Fruit fly (Drosophila melanogaster) whole organism, embryonic: ENCODE results near the gene CG32276.
A peak's percentile ranks its signal among the peaks of the same experiment; 100 is the strongest.

ENCODE experiments used
- Asciz ChIP-seq: fragments of 200-800 bp; sonication (Bioruptor generic); optimal IDR thresholded peaks from 2 replicates; lab custom pipeline; 2017; ENCODE audit warnings: missing biosample characterization, mild to moderate bottlenecking, missing genetic modification characterization, missing genetic modification reagents
- Bdp1 ChIP-seq: fragments of 200-800 bp; sonication (Bioruptor generic); optimal IDR thresholded peaks from 3 replicates; lab custom pipeline; 2016; ENCODE audit warnings: missing biosample characterization, missing genetic modification characterization
- Bteb2 ChIP-seq: fragments of 200-800 bp; sonication (Bioruptor generic); optimal IDR thresholded peaks from 2 replicates; lab custom pipeline; 2016; ENCODE audit warnings: missing biosample characterization, missing genetic modification characterization
- CG10654 ChIP-seq: fragments of 200-800 bp; sonication (Bioruptor generic); optimal IDR thresholded peaks from 2 replicates; lab custom pipeline; 2016; ENCODE audit warnings: missing biosample characterization, missing genetic modification characterization
- CG13424 ChIP-seq: fragments of 200-800 bp; sonication (Bioruptor generic); optimal IDR thresholded peaks from 2 replicates; lab custom pipeline; 2019; ENCODE audit warnings: missing biosample characterization, mild to moderate bottlenecking, missing genetic modification characterization, moderate library complexity
- CG13624 ChIP-seq: fragments of 200-800 bp; sonication (Bioruptor generic); optimal IDR thresholded peaks from 2 replicates; lab custom pipeline; 2016; ENCODE audit warnings: missing biosample characterization, missing genetic modification characterization
- CG14667 ChIP-seq: fragments of 200-800 bp; sonication (Bioruptor generic); IDR thresholded peaks from 2 replicates; pipeline ENCODE4 v1.3.6; 2022; ENCODE audit warnings: missing biosample characterization, missing genetic modification characterization
- CG14710 ChIP-seq: fragments of 200-800 bp; sonication (Bioruptor generic); optimal IDR thresholded peaks from 3 replicates; lab custom pipeline; 2019; ENCODE audit warnings: missing biosample characterization, mild to moderate bottlenecking, missing genetic modification characterization, moderate library complexity
- CG15269 ChIP-seq: fragments of 200-800 bp; sonication (Bioruptor generic); optimal IDR thresholded peaks from 2 replicates; lab custom pipeline; 2018; ENCODE audit warnings: missing biosample characterization, mild to moderate bottlenecking, missing genetic modification characterization, moderate library complexity
- CG17328 ChIP-seq: fragments of 200-800 bp; sonication (Bioruptor generic); IDR thresholded peaks from 2 replicates; pipeline ENCODE4 v1.3.6; 2022; ENCODE audit warnings: missing biosample characterization, missing genetic modification characterization
- CG17568 ChIP-seq: fragments of 200-800 bp; sonication (Bioruptor generic); optimal IDR thresholded peaks from 2 replicates; lab custom pipeline; 2018; ENCODE audit warnings: missing biosample characterization, mild to moderate bottlenecking, missing genetic modification characterization, moderate library complexity
- CG17612 ChIP-seq: fragments of 200-800 bp; sonication (Bioruptor generic); IDR thresholded peaks from 2 replicates; pipeline ENCODE4 v1.3.6; 2022; ENCODE audit warnings: missing biosample characterization, missing genetic modification characterization
- CG18599 ChIP-seq: fragments of 200-800 bp; sonication (Bioruptor generic); optimal IDR thresholded peaks from 3 replicates; lab custom pipeline; 2017; ENCODE audit warnings: missing biosample characterization, missing genetic modification characterization, mild to moderate bottlenecking, moderate library complexity, missing genetic modification reagents
- CG18619 ChIP-seq: fragments of 200-800 bp; sonication (Bioruptor generic); optimal IDR thresholded peaks from 3 replicates; lab custom pipeline; 2017; ENCODE audit warnings: missing biosample characterization, mild to moderate bottlenecking, missing genetic modification characterization
- CG2120 ChIP-seq: fragments of 200-800 bp; sonication (Bioruptor generic); optimal IDR thresholded peaks from 3 replicates; lab custom pipeline; 2016; ENCODE audit warnings: missing biosample characterization, missing genetic modification characterization
- CG2712 ChIP-seq: fragments of 200-800 bp; optimal IDR thresholded peaks from 3 replicates; lab custom pipeline; 2019; ENCODE audit warnings: missing biosample characterization, mild to moderate bottlenecking, missing genetic modification characterization, moderate library complexity
- CG31388 ChIP-seq: fragments of 200-800 bp; sonication (Bioruptor generic); optimal IDR thresholded peaks from 2 replicates; lab custom pipeline; 2016; ENCODE audit warnings: missing biosample characterization, missing genetic modification characterization
- CG32767 ChIP-seq: fragments of 200-800 bp; sonication (Bioruptor generic); IDR thresholded peaks from 2 replicates; pipeline ENCODE4 v1.3.6; 2022; ENCODE audit warnings: missing biosample characterization, missing genetic modification characterization
- CG33213 ChIP-seq: fragments of 200-800 bp; sonication (Bioruptor generic); optimal IDR thresholded peaks from 3 replicates; lab custom pipeline; 2016; ENCODE audit warnings: missing biosample characterization, missing genetic modification characterization
- CG3847 ChIP-seq: fragments of 200-800 bp; sonication (Bioruptor generic); IDR thresholded peaks from 2 replicates; pipeline ENCODE4 v1.3.6; 2022; ENCODE audit warnings: missing biosample characterization, missing genetic modification characterization
- CG7271 ChIP-seq: fragments of 200-800 bp; sonication (Bioruptor generic); optimal IDR thresholded peaks from 2 replicates; lab custom pipeline; 2018; ENCODE audit warnings: missing biosample characterization, mild to moderate bottlenecking, missing genetic modification characterization, moderate library complexity
- CG9437 ChIP-seq: fragments of 200-800 bp; sonication (Bioruptor generic); optimal IDR thresholded peaks from 2 replicates; lab custom pipeline; 2018; ENCODE audit warnings: missing biosample characterization, mild to moderate bottlenecking, missing genetic modification characterization
- CG9817 ChIP-seq: fragments of 200-800 bp; sonication (Bioruptor generic); optimal IDR thresholded peaks from 2 replicates; lab custom pipeline; 2018; ENCODE audit warnings: missing biosample characterization, mild to moderate bottlenecking, missing genetic modification characterization, moderate library complexity
- CkIIα-i1 ChIP-seq: fragments of 200-800 bp; sonication (Bioruptor generic); IDR thresholded peaks from 2 replicates; pipeline ENCODE4 v1.3.6; 2022; ENCODE audit warnings: missing biosample characterization, missing genetic modification characterization
- Eip74EF ChIP-seq, 2 experiments: fragments of 200-800 bp in 1 of 2; fragments of >200 bp in 1 of 2; sonication (Bioruptor generic) in 1 of 2; optimal IDR thresholded peaks; 2 replicates each; lab custom pipeline; 2017 to 2019; ENCODE audit warnings: missing biosample characterization in 2 of 2, missing genetic modification characterization in 2 of 2, mild to moderate bottlenecking in 1 of 2, moderate library complexity in 1 of 2
- HLH4C ChIP-seq: fragments of 200-800 bp; sonication (Bioruptor generic); IDR thresholded peaks from 3 replicates; pipeline ENCODE4 v1.3.6; 2022; ENCODE audit warnings: missing biosample characterization, missing genetic modification characterization; ENCODE audit not compliant: partially characterized antibody
- Mad ChIP-seq: fragments of 200-800 bp; sonication (Bioruptor generic); optimal IDR thresholded peaks from 2 replicates; lab custom pipeline; 2016; ENCODE audit warnings: missing biosample characterization, missing genetic modification characterization
- Med ChIP-seq: fragments of 200-800 bp; sonication (Bioruptor generic); peaks from one replicate; lab custom pipeline; 2016; ENCODE audit warnings: missing biosample characterization, missing genetic modification characterization, mild to moderate bottlenecking, inconsistent platforms, moderate library complexity
- Vsx1 ChIP-seq: fragments of 200-800 bp; sonication (Bioruptor generic); optimal IDR thresholded peaks from 2 replicates; lab custom pipeline; 2017; ENCODE audit warnings: missing biosample characterization, mild to moderate bottlenecking, missing genetic modification characterization, missing genetic modification reagents
- ab ChIP-seq: fragments of 200-800 bp; sonication (Bioruptor generic); optimal IDR thresholded peaks from 2 replicates; lab custom pipeline; 2016; ENCODE audit warnings: missing biosample characterization, missing genetic modification characterization
- ato ChIP-seq: fragments of 200-800 bp; sonication (Bioruptor generic); IDR thresholded peaks from 2 replicates; pipeline ENCODE4 v1.3.6; 2022; ENCODE audit warnings: missing biosample characterization, missing genetic modification characterization; ENCODE audit not compliant: partially characterized antibody
- bbx ChIP-seq: fragments of 200-800 bp; sonication (Bioruptor generic); IDR thresholded peaks from 2 replicates; pipeline ENCODE4 v1.3.6; 2022; ENCODE audit warnings: missing biosample characterization, missing genetic modification characterization; ENCODE audit not compliant: partially characterized antibody
- chn ChIP-seq: fragments of 200-800 bp; sonication (Bioruptor generic); optimal IDR thresholded peaks from 2 replicates; lab custom pipeline; 2016; ENCODE audit warnings: missing biosample characterization, missing genetic modification characterization
- eve ChIP-seq, 2 experiments: fragments of >200 bp; optimal IDR thresholded peaks; 2 replicates each; lab custom pipeline; 2017; ENCODE audit warnings: missing biosample characterization in 2 of 2, missing genetic modification characterization in 2 of 2
- hbn ChIP-seq: fragments of 200-800 bp; sonication (Bioruptor generic); IDR thresholded peaks from 2 replicates; pipeline ENCODE4 v1.3.6; 2022; ENCODE audit warnings: missing biosample characterization, missing genetic modification characterization; ENCODE audit not compliant: partially characterized antibody
- inv ChIP-seq: fragments of 200-800 bp; sonication (Bioruptor generic); IDR thresholded peaks from 2 replicates; pipeline ENCODE4 v1.3.6; 2022; ENCODE audit warnings: missing biosample characterization, missing genetic modification characterization; ENCODE audit not compliant: partially characterized antibody
- jigr1 ChIP-seq: fragments of 200-800 bp; sonication (Bioruptor generic); IDR thresholded peaks from 3 replicates; pipeline ENCODE4 v1.3.6; 2022; ENCODE audit warnings: missing biosample characterization, missing genetic modification characterization
- knrl ChIP-seq: fragments of 200-800 bp; sonication (Bioruptor generic); IDR thresholded peaks from 3 replicates; pipeline ENCODE4 v1.3.6; 2022; ENCODE audit warnings: missing biosample characterization, missing genetic modification characterization; ENCODE audit not compliant: partially characterized antibody
- mirr ChIP-seq: fragments of 200-800 bp; sonication (Bioruptor generic); optimal IDR thresholded peaks from 3 replicates; lab custom pipeline; 2018; ENCODE audit warnings: missing biosample characterization, mild to moderate bottlenecking, missing genetic modification characterization
- nmo ChIP-seq: fragments of 200-800 bp; sonication (Bioruptor generic); optimal IDR thresholded peaks from 2 replicates; lab custom pipeline; 2018; ENCODE audit warnings: missing biosample characterization, mild to moderate bottlenecking, missing genetic modification characterization, moderate library complexity
- pb ChIP-seq: fragments of 200-800 bp; sonication (Bioruptor generic); optimal IDR thresholded peaks from 3 replicates; lab custom pipeline; 2016; ENCODE audit warnings: missing biosample characterization, missing genetic modification characterization
- peb ChIP-seq: fragments of 200-800 bp; sonication (Bioruptor generic); IDR thresholded peaks from 2 replicates; pipeline ENCODE4 v1.3.6; 2022; ENCODE audit warnings: missing biosample characterization, missing genetic modification characterization
- sd ChIP-seq: fragments of 200-800 bp; sonication (Bioruptor generic); optimal IDR thresholded peaks from 3 replicates; lab custom pipeline; 2018; ENCODE audit warnings: missing biosample characterization, mild to moderate bottlenecking, missing genetic modification characterization, moderate library complexity
- sim ChIP-seq: fragments of 200-800 bp; sonication (Bioruptor generic); IDR thresholded peaks from 2 replicates; pipeline ENCODE4 v1.3.6; 2022; ENCODE audit warnings: missing biosample characterization, missing genetic modification characterization
- tap ChIP-seq: fragments of 200-800 bp; optimal IDR thresholded peaks from 3 replicates; lab custom pipeline; 2019; ENCODE audit warnings: missing biosample characterization, mild to moderate bottlenecking, missing genetic modification characterization, moderate library complexity
- trh ChIP-seq: fragments of 200-800 bp; sonication (Bioruptor generic); optimal IDR thresholded peaks from 2 replicates; lab custom pipeline; 2016; ENCODE audit warnings: missing biosample characterization, missing genetic modification characterization
- wek ChIP-seq: fragments of 200-800 bp; sonication (Bioruptor generic); optimal IDR thresholded peaks from 3 replicates; lab custom pipeline; 2018; ENCODE audit warnings: missing biosample characterization, mild to moderate bottlenecking, missing genetic modification characterization, moderate library complexity
- wor ChIP-seq: fragments of 200-800 bp; sonication (Bioruptor generic); IDR thresholded peaks from 2 replicates; pipeline ENCODE4 v1.3.6; 2022; ENCODE audit warnings: missing biosample characterization, missing genetic modification characterization

CG32276 gene

DNA sequence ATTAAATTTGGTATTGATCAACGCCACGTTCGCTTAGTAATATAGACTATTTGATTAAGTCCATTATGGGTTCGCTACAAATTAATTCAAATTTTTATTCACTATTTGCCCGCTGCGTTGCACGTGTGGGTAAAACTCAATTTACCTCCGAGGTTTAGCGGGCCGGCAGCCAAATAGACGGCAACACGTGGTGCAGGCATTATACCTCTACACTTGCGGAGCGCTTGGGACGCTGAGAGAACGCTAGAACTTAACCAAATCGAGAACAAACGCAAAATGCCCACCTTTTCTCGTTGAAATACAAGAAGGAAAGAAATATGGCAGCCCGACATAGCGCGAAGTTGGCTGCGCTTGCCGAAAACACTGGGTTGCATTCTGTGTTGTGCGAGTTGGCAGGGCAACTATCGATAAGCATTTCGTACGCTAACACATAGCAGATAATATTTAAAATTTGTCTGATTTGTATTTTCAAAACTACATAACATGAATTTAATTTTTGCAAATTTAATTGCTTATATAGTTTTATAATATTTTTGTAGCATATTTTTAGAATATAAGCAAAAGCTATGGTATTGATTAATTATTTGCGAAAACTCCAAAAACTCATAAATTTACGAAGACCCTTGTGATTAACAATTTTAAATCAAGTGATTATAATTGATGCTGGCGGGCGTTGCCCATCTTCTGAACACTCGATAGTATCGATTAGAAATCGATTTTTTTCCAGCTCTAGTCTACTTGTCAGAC, 24.0 kb upstream of the CG32276 start, which contains the start of the genes RpL28 and eIF1 (continued):
- peak; percentile 99 for TF ChIP-seq Med
- peak; percentile 77 for TF ChIP-seq CG2120 (GFP tag; lab: Kevin White, UChicago)
- TF ChIP-seq Asciz (GFP tag; lab: Kevin White, UChicago), result peak; percentile 88
- TF ChIP-seq nmo, result peak; percentile 90
- TF ChIP-seq CG33213 (GFP tag; lab: Kevin White, UChicago), result peak; percentile 93
- TF ChIP-seq CG18599 (GFP tag; lab: Kevin White, UChicago), result peak; percentile 93
- TF ChIP-seq hbn, result peak; percentile 64
- TF ChIP-seq sd, result no peak
- peak; percentile 91 for TF ChIP-seq CG17328 (GFP tag; lab: Robert Waterston, UW)
- peak; percentile 86 for TF ChIP-seq CG9437
- TF ChIP-seq wor, result peak; percentile 63
- peak; percentile 82 for TF ChIP-seq knrl (GFP tag; lab: Robert Waterston, UW)
- peak; percentile 96 for TF ChIP-seq CG18619 (GFP tag; lab: Kevin White, UChicago)
- TF ChIP-seq Bdp1 (GFP tag; lab: Kevin White, UChicago), result peak; percentile 87
- peak; percentile 94 for TF ChIP-seq trh
- peak; percentile 68 for TF ChIP-seq bbx (GFP tag; lab: Robert Waterston, UW)
- TF ChIP-seq CG13624 (GFP tag; lab: Kevin White, UChicago), result peak; percentile 89
- peak; percentile 60; the same call in 1 of the 3 replicates for TF ChIP-seq jigr1
- no peak for TF ChIP-seq eve (GFP tag; optimal IDR thresholded peaks at IDR 0.05; lab: Kevin White, UChicago)
- peak; percentile 90 for TF ChIP-seq chn
- peak; percentile 92 for TF ChIP-seq Vsx1 (GFP tag; lab: Kevin White, UChicago)
- peak; percentile 94 for TF ChIP-seq Mad (GFP tag; lab: Kevin White, UChicago)
- TF ChIP-seq ab (GFP tag; lab: Kevin White, UChicago), result peak; percentile 69
- peak; percentile 56 for TF ChIP-seq CG15269
- peak; percentile 48 for TF ChIP-seq CG14667 (GFP tag; lab: Robert Waterston, UW)
- TF ChIP-seq pb (GFP tag; lab: Kevin White, UChicago), result peak; percentile 88
- peak; percentile 57; the same call in 1 of the 2 replicates for TF ChIP-seq CG32767 (GFP tag; lab: Robert Waterston, UW)
- TF ChIP-seq inv, result peak; percentile 72
- TF ChIP-seq CG17568 (GFP tag; lab: Kevin White, UChicago), result no peak
- TF ChIP-seq CG31388, result peak; percentile 68
- peak; percentile 93 for TF ChIP-seq CG10654 (GFP tag; lab: Kevin White, UChicago)
- TF ChIP-seq mirr, result peak; percentile 94
- TF ChIP-seq CG14710 (tag; lab: Kevin White, UChicago), result peak; percentile 95
- peak; percentile 33; the same call in 1 of the 2 replicates for TF ChIP-seq CkIIα-i1
- TF ChIP-seq CG9817 (tag; lab: Kevin White, UChicago), result peak; percentile 88
- peak; percentile 52; the same call in 1 of the 2 replicates for TF ChIP-seq peb (GFP tag; lab: Robert Waterston, UW)
- TF ChIP-seq Eip74EF (GFP tag; optimal IDR thresholded peaks at IDR 0.05; lab: Kevin White, UChicago), result peak in 1 of 2 experiments; percentile 44
- peak; percentile 89 for TF ChIP-seq CG3847
- no peak; the same call in none of the 2 replicates for TF ChIP-seq ato (GFP tag; lab: Robert Waterston, UW)
- peak; percentile 33 for TF ChIP-seq tap
- peak; percentile 76 for TF ChIP-seq CG13424 (tag; lab: Kevin White, UChicago)
- peak; percentile 90 for TF ChIP-seq wek (GFP tag; lab: Kevin White, UChicago)
- peak; percentile 86 for TF ChIP-seq Bteb2 (GFP tag; lab: Kevin White, UChicago)
- TF ChIP-seq HLH4C (GFP tag; lab: Robert Waterston, UW), result peak; percentile 62
- TF ChIP-seq CG7271 (tag; lab: Kevin White, UChicago), result peak; percentile 95
- peak; percentile 54; the same call in 1 of the 2 replicates for TF ChIP-seq CG17612
- peak; percentile 86 for TF ChIP-seq CG2712 (tag; lab: Kevin White, UChicago)
- TF ChIP-seq sim (GFP tag; lab: Robert Waterston, UW), result peak; percentile 85
